Fruit fly (Drosophila melanogaster) whole organism, adult: Measurements from ENCODE around the gene CG17819.

ENCODE experiments used
- CG12768 ChIP-seq: fragments of 200-800 bp; sonication (Bioruptor generic); optimal IDR thresholded peaks from 2 replicates; lab custom pipeline; 2017; ENCODE audit warnings: missing biosample characterization, missing genetic modification characterization, mild to moderate bottlenecking, moderate library complexity, missing genetic modification reagents
- CG14711 ChIP-seq: fragments of 200-800 bp; sonication (Bioruptor generic); optimal IDR thresholded peaks from 2 replicates; lab custom pipeline; 2018; ENCODE audit warnings: missing biosample characterization, mild to moderate bottlenecking, missing genetic modification characterization, moderate library complexity
- CG1620 ChIP-seq: fragments of 200-800 bp; sonication (Bioruptor generic); optimal IDR thresholded peaks from 2 replicates; lab custom pipeline; 2016; ENCODE audit warnings: missing biosample characterization, missing genetic modification characterization
- CG33017 ChIP-seq: fragments of 200-800 bp; sonication (Bioruptor generic); optimal IDR thresholded peaks from 2 replicates; lab custom pipeline; 2018; ENCODE audit warnings: missing biosample characterization, mild to moderate bottlenecking, missing genetic modification characterization, moderate library complexity
- CG5204 ChIP-seq: fragments of 200-800 bp; sonication (Bioruptor generic); optimal IDR thresholded peaks from 2 replicates; lab custom pipeline; 2016; ENCODE audit warnings: missing biosample characterization, missing genetic modification characterization
- CG7101 ChIP-seq: fragments of 200-800 bp; sonication (Bioruptor generic); optimal IDR thresholded peaks from 2 replicates; lab custom pipeline; 2018; ENCODE audit warnings: missing biosample characterization, mild to moderate bottlenecking, missing genetic modification characterization, moderate library complexity
- Crg-1 ChIP-seq: fragments of 200-800 bp; sonication (Bioruptor generic); optimal IDR thresholded peaks from 2 replicates; lab custom pipeline; 2016; ENCODE audit warnings: missing biosample characterization, missing genetic modification characterization
- Hr96 ChIP-seq: fragments of 200-800 bp; sonication (Bioruptor generic); optimal IDR thresholded peaks from 2 replicates; lab custom pipeline; 2016; ENCODE audit warnings: missing biosample characterization, missing genetic modification characterization
- cnc ChIP-seq, 2 experiments: fragments of >200 bp; optimal IDR thresholded peaks; 2 replicates each; lab custom pipeline; 2017
- kay ChIP-seq: fragments of 200-800 bp; sonication (Bioruptor generic); peaks from one replicate; lab custom pipeline; 2016; ENCODE audit warnings: missing biosample characterization, missing genetic modification characterization, borderline replicate concordance
- ovo ChIP-seq: fragments of 200-800 bp; sonication (Bioruptor generic); optimal IDR thresholded peaks from 2 replicates; lab custom pipeline; 2016; ENCODE audit warnings: missing biosample characterization, missing genetic modification characterization
- pad ChIP-seq: fragments of 200-800 bp; sonication (Bioruptor generic); optimal IDR thresholded peaks from 3 replicates; lab custom pipeline; 2017; ENCODE audit warnings: missing biosample characterization, missing genetic modification characterization, mild to moderate bottlenecking, moderate library complexity, missing genetic modification reagents
- tj ChIP-seq: fragments of 200-800 bp; sonication (Bioruptor generic); optimal IDR thresholded peaks from 3 replicates; lab custom pipeline; 2017; ENCODE audit warnings: missing biosample characterization, mild to moderate bottlenecking, missing genetic modification characterization, moderate library complexity

DNA sequence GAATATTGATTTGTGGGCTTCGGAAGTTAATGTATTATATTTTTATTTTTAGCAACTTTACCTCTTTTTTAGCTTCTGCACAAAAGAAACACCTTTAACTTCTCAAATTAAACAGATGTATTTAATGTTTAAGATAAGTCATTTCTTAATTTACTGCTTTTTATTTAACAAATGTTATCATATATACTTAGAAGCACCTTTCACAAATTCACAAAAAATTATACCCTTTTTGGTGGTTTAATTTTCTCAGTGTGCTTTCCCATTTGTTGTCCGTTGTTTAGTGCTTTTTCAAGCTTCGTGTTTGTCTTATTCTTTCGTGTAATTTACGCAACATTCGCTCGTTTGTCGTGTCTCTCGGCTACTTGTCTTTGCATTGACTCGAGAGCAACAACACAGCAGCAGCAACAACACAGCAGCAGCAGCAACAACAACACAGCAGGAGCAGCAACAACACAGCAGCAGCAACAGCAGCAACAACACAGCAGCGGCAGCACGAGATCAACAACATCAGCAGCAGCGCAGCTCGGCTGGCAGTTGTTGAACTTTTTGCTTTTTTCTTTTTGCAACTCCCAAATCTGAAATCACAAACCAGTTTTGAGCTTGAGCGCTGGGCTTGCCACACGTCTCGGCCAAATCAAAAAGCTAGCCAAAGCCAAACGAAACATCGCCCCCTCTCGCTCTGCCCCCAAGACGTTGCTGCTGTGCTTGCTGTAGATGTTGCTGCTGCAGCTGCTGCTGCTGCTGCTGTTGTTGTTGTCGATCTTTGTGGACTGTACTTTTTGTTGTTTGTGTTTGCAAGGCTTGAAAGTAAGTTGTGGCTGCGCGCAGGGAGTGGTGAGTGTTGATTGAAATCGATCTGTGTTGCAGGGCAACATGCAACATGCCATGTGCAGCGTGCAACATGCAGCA is 48.0 kb downstream of the CG17819 start:
- no peak for TF ChIP-seq Hr96 (GFP tag; lab: Kevin White, UChicago)
- no peak for TF ChIP-seq Crg-1 (GFP tag; lab: Kevin White, UChicago)
- TF ChIP-seq CG12768 (GFP tag; lab: Kevin White, UChicago): no peak
- no peak for TF ChIP-seq CG14711 (tag; lab: Kevin White, UChicago)
- no peak for TF ChIP-seq pad (GFP tag; lab: Kevin White, UChicago)
- TF ChIP-seq CG7101 (tag; lab: Kevin White, UChicago): no peak
- TF ChIP-seq CG5204 (GFP tag; lab: Kevin White, UChicago): no peak
- no peak for TF ChIP-seq ovo
- no peak for TF ChIP-seq tj (GFP tag; lab: Kevin White, UChicago)
- no peak for TF ChIP-seq CG33017 (tag; lab: Kevin White, UChicago)
- TF ChIP-seq cnc (optimal IDR thresholded peaks at IDR 0.05; lab: Kevin White, UChicago): no peak
- TF ChIP-seq CG1620 (GFP tag; lab: Kevin White, UChicago): no peak
- TF ChIP-seq kay: no peak
